Fruit fly (Drosophila melanogaster) whole organism, embryonic: Measurements from ENCODE around the gene CG14234.

Experiments used
- B-H1 ChIP-seq: fragments of 200-800 bp; sonication (Bioruptor generic); IDR thresholded peaks from 3 replicates; pipeline ENCODE4 v1.3.6; 2022; ENCODE audit warnings: missing biosample characterization, missing genetic modification characterization
- B-H2 ChIP-seq: fragments of 200-800 bp; sonication (Bioruptor generic); optimal IDR thresholded peaks from 2 replicates; lab custom pipeline; 2018; ENCODE audit warnings: missing biosample characterization, mild to moderate bottlenecking, missing genetic modification characterization
- CG11093 ChIP-seq: fragments of 200-800 bp; sonication (Bioruptor generic); IDR thresholded peaks from 3 replicates; pipeline ENCODE4 v1.3.6; 2022; ENCODE audit warnings: missing biosample characterization, missing genetic modification characterization
- CG11723 ChIP-seq: fragments of 200-800 bp; sonication (Bioruptor generic); optimal IDR thresholded peaks from 2 replicates; lab custom pipeline; 2017; ENCODE audit warnings: missing biosample characterization, mild to moderate bottlenecking, missing genetic modification characterization
- CG12104 ChIP-seq: fragments of 200-800 bp; sonication (Bioruptor generic); optimal IDR thresholded peaks from 3 replicates; lab custom pipeline; 2016; ENCODE audit warnings: missing biosample characterization, missing genetic modification characterization
- CG13775 ChIP-seq: fragments of 200-800 bp; sonication (Bioruptor generic); optimal IDR thresholded peaks from 3 replicates; lab custom pipeline; 2017; ENCODE audit warnings: missing biosample characterization, mild to moderate bottlenecking, missing genetic modification characterization
- CG14441 ChIP-seq: fragments of 200-800 bp; sonication (Bioruptor generic); IDR thresholded peaks from 2 replicates; pipeline ENCODE4 v1.3.6; 2022; ENCODE audit warnings: missing biosample characterization, missing genetic modification characterization
- CG14710 ChIP-seq: fragments of 200-800 bp; sonication (Bioruptor generic); optimal IDR thresholded peaks from 3 replicates; lab custom pipeline; 2019; ENCODE audit warnings: missing biosample characterization, mild to moderate bottlenecking, missing genetic modification characterization, moderate library complexity
- CG15601 ChIP-seq: fragments of 200-800 bp; sonication (Bioruptor generic); optimal IDR thresholded peaks from 3 replicates; lab custom pipeline; 2019; ENCODE audit warnings: missing biosample characterization, mild to moderate bottlenecking, missing genetic modification characterization, moderate library complexity
- CG1647 ChIP-seq: fragments of 200-800 bp; sonication (Bioruptor generic); optimal IDR thresholded peaks from 3 replicates; lab custom pipeline; 2016; ENCODE audit warnings: missing biosample characterization, missing genetic modification characterization
- CG17359 ChIP-seq: fragments of 200-800 bp; sonication (Bioruptor generic); optimal IDR thresholded peaks from 3 replicates; lab custom pipeline; 2018; ENCODE audit warnings: missing biosample characterization, mild to moderate bottlenecking, missing genetic modification characterization, moderate library complexity
- CG1792 ChIP-seq: fragments of 200-800 bp; sonication (Bioruptor generic); optimal IDR thresholded peaks from 2 replicates; lab custom pipeline; 2016; ENCODE audit warnings: missing biosample characterization, missing genetic modification characterization
- CG30020 ChIP-seq: fragments of 200-800 bp; optimal IDR thresholded peaks from 2 replicates; lab custom pipeline; 2019; ENCODE audit warnings: missing biosample characterization, mild to moderate bottlenecking, missing genetic modification characterization, moderate library complexity
- CG31224 ChIP-seq: fragments of 200-800 bp; sonication (Bioruptor generic); IDR thresholded peaks from 2 replicates; pipeline ENCODE4 v1.3.6; 2022; ENCODE audit warnings: missing biosample characterization, missing genetic modification characterization
- CG33213 ChIP-seq: fragments of 200-800 bp; sonication (Bioruptor generic); optimal IDR thresholded peaks from 3 replicates; lab custom pipeline; 2016; ENCODE audit warnings: missing biosample characterization, missing genetic modification characterization
- CG34224 ChIP-seq: fragments of 200-800 bp; sonication (Bioruptor generic); IDR thresholded peaks from 3 replicates; pipeline ENCODE4 v1.3.6; 2022; ENCODE audit warnings: missing biosample characterization, missing genetic modification characterization; ENCODE audit not compliant: partially characterized antibody
- CG4360 ChIP-seq: fragments of 200-800 bp; sonication (Bioruptor generic); IDR thresholded peaks from 2 replicates; pipeline ENCODE4 v1.3.6; 2022; ENCODE audit warnings: missing biosample characterization, missing genetic modification characterization
- CG43689 ChIP-seq: fragments of 200-800 bp; sonication (Bioruptor generic); IDR thresholded peaks from 2 replicates; pipeline ENCODE4 v1.3.6; 2022; ENCODE audit warnings: missing biosample characterization, missing genetic modification characterization
- CG6765 ChIP-seq: fragments of 200-800 bp; sonication (Bioruptor generic); optimal IDR thresholded peaks from 3 replicates; lab custom pipeline; 2017; ENCODE audit warnings: missing biosample characterization, mild to moderate bottlenecking, missing genetic modification characterization
- CG7357 ChIP-seq: fragments of 200-800 bp; sonication (Bioruptor generic); IDR thresholded peaks from 3 replicates; pipeline ENCODE4 v1.3.6; 2022; ENCODE audit warnings: missing biosample characterization, missing genetic modification characterization
- CG7786 ChIP-seq: fragments of 200-800 bp; sonication (Bioruptor generic); optimal IDR thresholded peaks from 2 replicates; lab custom pipeline; 2016; ENCODE audit warnings: missing biosample characterization, missing genetic modification characterization
- D ChIP-seq, 2 experiments: fragments of 200-800 bp in 1 of 2; fragments of >200 bp in 1 of 2; sonication (Bioruptor generic) in 1 of 2; optimal IDR thresholded peaks; 2 replicates in 1 of 2; 3 replicates in 1 of 2; lab custom pipeline; 2017; ENCODE audit warnings: mild to moderate bottlenecking in 1 of 2, missing biosample characterization in 1 of 2, missing genetic modification characterization in 1 of 2, missing genetic modification reagents in 1 of 2
- Dbx ChIP-seq: fragments of 200-800 bp; sonication (Bioruptor generic); IDR thresholded peaks from 3 replicates; pipeline ENCODE4 v1.3.6; 2022; ENCODE audit warnings: missing biosample characterization, missing genetic modification characterization
- Deaf1 ChIP-seq: fragments of 200-800 bp; optimal IDR thresholded peaks from 3 replicates; lab custom pipeline; 2019; ENCODE audit warnings: missing biosample characterization, mild to moderate bottlenecking, missing genetic modification characterization, moderate library complexity
- Doc3 ChIP-seq: fragments of 200-800 bp; sonication (Bioruptor generic); IDR thresholded peaks from 3 replicates; pipeline ENCODE4 v1.3.6; 2022; ENCODE audit warnings: missing biosample characterization, missing genetic modification characterization; ENCODE audit not compliant: partially characterized antibody
- Dp ChIP-seq: fragments of 200-800 bp; sonication (Bioruptor generic); optimal IDR thresholded peaks from 2 replicates; lab custom pipeline; 2018; ENCODE audit warnings: missing biosample characterization, mild to moderate bottlenecking, missing genetic modification characterization, moderate library complexity
- Drgx ChIP-seq: fragments of 200-800 bp; sonication (Bioruptor generic); IDR thresholded peaks from 2 replicates; pipeline ENCODE4 v1.3.6; 2022; ENCODE audit warnings: missing biosample characterization, missing genetic modification characterization
- ERR ChIP-seq: fragments of 200-800 bp; sonication (Bioruptor generic); optimal IDR thresholded peaks from 2 replicates; lab custom pipeline; 2016; ENCODE audit warnings: missing biosample characterization, missing genetic modification characterization
- Eip74EF ChIP-seq, 2 experiments: fragments of 200-800 bp in 1 of 2; fragments of >200 bp in 1 of 2; sonication (Bioruptor generic) in 1 of 2; optimal IDR thresholded peaks; 2 replicates each; lab custom pipeline; 2017 to 2019; ENCODE audit warnings: missing biosample characterization in 2 of 2, missing genetic modification characterization in 2 of 2, mild to moderate bottlenecking in 1 of 2, moderate library complexity in 1 of 2
- Fer3 ChIP-seq: fragments of 200-800 bp; sonication (Bioruptor generic); optimal IDR thresholded peaks from 2 replicates; lab custom pipeline; 2018; ENCODE audit warnings: missing biosample characterization, mild to moderate bottlenecking, missing genetic modification characterization, moderate library complexity
- H15 ChIP-seq: fragments of 200-800 bp; sonication (Bioruptor generic); IDR thresholded peaks from 3 replicates; pipeline ENCODE4 v1.3.6; 2022; ENCODE audit warnings: missing biosample characterization, missing genetic modification characterization
- Hr78 ChIP-seq, 2 experiments: fragments of 200-800 bp in 1 of 2; fragments of >200 bp in 1 of 2; sonication (Bioruptor generic) in 1 of 2; optimal IDR thresholded peaks; 2 replicates each; lab custom pipeline; 2017 to 2019; ENCODE audit warnings: missing biosample characterization in 2 of 2, missing genetic modification characterization in 2 of 2, mild to moderate bottlenecking in 1 of 2, moderate library complexity in 1 of 2
- MESR4 ChIP-seq: fragments of 200-800 bp; sonication (Bioruptor generic); optimal IDR thresholded peaks from 2 replicates; lab custom pipeline; 2018; ENCODE audit warnings: missing biosample characterization, mild to moderate bottlenecking, missing genetic modification characterization, moderate library complexity
- Sin3A ChIP-seq: fragments of >200 bp; optimal IDR thresholded peaks from 2 replicates; lab custom pipeline; 2018
- Sry-β ChIP-seq: fragments of 200-800 bp; sonication (Bioruptor generic); optimal IDR thresholded peaks from 2 replicates; lab custom pipeline; 2018; ENCODE audit warnings: missing biosample characterization, mild to moderate bottlenecking, missing genetic modification characterization, moderate library complexity
- Taf1 ChIP-seq: fragments of 200-800 bp; sonication (Bioruptor generic); IDR thresholded peaks from 2 replicates; pipeline ENCODE4 v1.3.6; 2022; ENCODE audit warnings: missing biosample characterization, missing genetic modification characterization
- al ChIP-seq: fragments of 200-800 bp; sonication (Bioruptor generic); IDR thresholded peaks from 2 replicates; pipeline ENCODE4 v1.3.6; 2022; ENCODE audit warnings: missing biosample characterization, missing genetic modification characterization
- ara ChIP-seq: fragments of 200-800 bp; sonication (Bioruptor generic); IDR thresholded peaks from 2 replicates; pipeline ENCODE4 v1.3.6; 2022; ENCODE audit warnings: missing biosample characterization, missing genetic modification characterization
- crc ChIP-seq: fragments of 200-800 bp; sonication (Bioruptor generic); optimal IDR thresholded peaks from 2 replicates; lab custom pipeline; 2016; ENCODE audit warnings: missing biosample characterization, missing genetic modification characterization
- ftz-f1 ChIP-seq: fragments of 200-800 bp; sonication (Bioruptor generic); optimal IDR thresholded peaks from 2 replicates; lab custom pipeline; 2016; ENCODE audit warnings: missing biosample characterization, missing genetic modification characterization
- insv ChIP-seq, 2 experiments: fragments of 200-800 bp; sonication (Bioruptor generic); optimal IDR thresholded peaks; 3 replicates each; lab custom pipeline; 2016 to 2018; ENCODE audit warnings: missing biosample characterization in 2 of 2, missing genetic modification characterization in 2 of 2
- kay ChIP-seq: fragments of 200-800 bp; sonication (Bioruptor generic); optimal IDR thresholded peaks from 2 replicates; lab custom pipeline; 2016; ENCODE audit warnings: missing biosample characterization, missing genetic modification characterization
- ken ChIP-seq: fragments of 200-800 bp; sonication (Bioruptor generic); IDR thresholded peaks from 3 replicates; pipeline ENCODE4 v1.3.6; 2022; ENCODE audit warnings: missing biosample characterization, missing genetic modification characterization
- nerfin-2 ChIP-seq: fragments of 200-800 bp; sonication (Bioruptor generic); IDR thresholded peaks from 2 replicates; pipeline ENCODE4 v1.3.6; 2022; ENCODE audit warnings: missing biosample characterization, missing genetic modification characterization; ENCODE audit not compliant: partially characterized antibody
- phol ChIP-seq: fragments of 200-800 bp; sonication (Bioruptor generic); optimal IDR thresholded peaks from 3 replicates; lab custom pipeline; 2018; ENCODE audit warnings: missing biosample characterization, mild to moderate bottlenecking, missing genetic modification characterization, moderate library complexity
- sens-2 ChIP-seq: fragments of 200-800 bp; sonication (Bioruptor generic); IDR thresholded peaks from 2 replicates; pipeline ENCODE4 v1.3.6; 2022; ENCODE audit warnings: missing biosample characterization, missing genetic modification characterization
- sim ChIP-seq: fragments of 200-800 bp; sonication (Bioruptor generic); IDR thresholded peaks from 2 replicates; pipeline ENCODE4 v1.3.6; 2022; ENCODE audit warnings: missing biosample characterization, missing genetic modification characterization
- ssp ChIP-seq: fragments of 200-800 bp; sonication (Bioruptor generic); IDR thresholded peaks from 2 replicates; pipeline ENCODE4 v1.3.6; 2022; ENCODE audit warnings: missing biosample characterization, missing genetic modification characterization
- unpg ChIP-seq: fragments of 200-800 bp; sonication (Bioruptor generic); optimal IDR thresholded peaks from 3 replicates; lab custom pipeline; 2018; ENCODE audit warnings: missing biosample characterization, mild to moderate bottlenecking, missing genetic modification characterization, moderate library complexity
- wdn ChIP-seq: fragments of 200-800 bp; sonication (Bioruptor generic); IDR thresholded peaks from 2 replicates; pipeline ENCODE4 v1.3.6; 2022; ENCODE audit warnings: missing biosample characterization, missing genetic modification characterization
- wor ChIP-seq: fragments of 200-800 bp; sonication (Bioruptor generic); IDR thresholded peaks from 2 replicates; pipeline ENCODE4 v1.3.6; 2022; ENCODE audit warnings: missing biosample characterization, missing genetic modification characterization
- zfh2 ChIP-seq: fragments of 200-800 bp; sonication (Bioruptor generic); optimal IDR thresholded peaks from 2 replicates; lab custom pipeline; 2016; ENCODE audit warnings: missing biosample characterization, missing genetic modification characterization

Gene CG14234

dm6 chrX:19704083-19704482 lies 31.3 kb upstream of the CG14234 start, which contains the start of the genes CG14230 and CG14232 (continued):
- TF ChIP-seq Hr78 (GFP tag; optimal IDR thresholded peaks at IDR 0.05; lab: Kevin White, UChicago), result no peak
- TF ChIP-seq CG34224, result peak; percentile 56; the same call in 2 of the 3 replicates
- TF ChIP-seq CG12104 (GFP tag; lab: Kevin White, UChicago), result no peak
- TF ChIP-seq crc (GFP tag; lab: Kevin White, UChicago), result no peak
- TF ChIP-seq Sry-β (GFP tag; lab: Kevin White, UChicago), result no peak
- TF ChIP-seq Doc3 (GFP tag; lab: Robert Waterston, UW), result no peak
- peak; percentile 6 for TF ChIP-seq zfh2 (GFP tag; lab: Kevin White, UChicago)
- no peak for TF ChIP-seq CG6765 (GFP tag; lab: Kevin White, UChicago)
- TF ChIP-seq Drgx, result no peak
- no peak for TF ChIP-seq sens-2
- TF ChIP-seq Taf1 (GFP tag; lab: Robert Waterston, UW), result no peak
- no peak for TF ChIP-seq CG4360 (GFP tag; lab: Robert Waterston, UW)
- TF ChIP-seq CG7786 (GFP tag; lab: Kevin White, UChicago), result no peak
- TF ChIP-seq ken (GFP tag; lab: Robert Waterston, UW), result no peak
- no peak for TF ChIP-seq ssp (GFP tag; lab: Robert Waterston, UW)
- TF ChIP-seq CG11093 (GFP tag; lab: Robert Waterston, UW), result no peak
- TF ChIP-seq al (GFP tag; lab: Robert Waterston, UW), result no peak
- no peak for TF ChIP-seq CG1647 (GFP tag; lab: Kevin White, UChicago)
- TF ChIP-seq ara (GFP tag; lab: Robert Waterston, UW), result no peak
- no peak for TF ChIP-seq unpg
- TF ChIP-seq CG1792, result no peak
- TF ChIP-seq CG7357 (GFP tag; lab: Robert Waterston, UW), result no peak
- no peak for TF ChIP-seq CG43689 (GFP tag; lab: Robert Waterston, UW)
- no peak for TF ChIP-seq CG31224 (GFP tag; lab: Robert Waterston, UW)
- no peak for TF ChIP-seq CG14441
- no peak for TF ChIP-seq sim
- TF ChIP-seq CG11723, result no peak
- TF ChIP-seq insv (GFP tag; optimal IDR thresholded peaks at IDR 0.05; lab: Kevin White, UChicago), result no peak
- no peak for TF ChIP-seq CG17359 (tag; lab: Kevin White, UChicago)
- TF ChIP-seq H15 (GFP tag; lab: Robert Waterston, UW), result no peak
- TF ChIP-seq CG33213 (GFP tag; lab: Kevin White, UChicago), result peak; percentile 16
- no peak for TF ChIP-seq wor (GFP tag; lab: Robert Waterston, UW)
- TF ChIP-seq CG13775, result no peak
- TF ChIP-seq Dbx (GFP tag; lab: Robert Waterston, UW), result no peak
- no peak for TF ChIP-seq Deaf1 (tag; lab: Kevin White, UChicago)
- peak; percentile 24 for TF ChIP-seq phol (tag; lab: Kevin White, UChicago)
- TF ChIP-seq wdn (GFP tag; lab: Robert Waterston, UW), result no peak
- TF ChIP-seq CG30020 (tag; lab: Kevin White, UChicago), result peak; percentile 47
- TF ChIP-seq B-H1 (GFP tag; lab: Robert Waterston, UW), result no peak
- TF ChIP-seq B-H2 (GFP tag; lab: Kevin White, UChicago), result no peak
- TF ChIP-seq ERR (GFP tag; lab: Kevin White, UChicago), result no peak
- TF ChIP-seq MESR4 (GFP tag; lab: Kevin White, UChicago), result peak; percentile 73
- no peak for TF ChIP-seq CG15601
- TF ChIP-seq nerfin-2 (GFP tag; lab: Robert Waterston, UW), result no peak
- TF ChIP-seq D (optimal IDR thresholded peaks at IDR 0.05; lab: Kevin White, UChicago), result no peak
- no peak for TF ChIP-seq D (GFP tag; optimal IDR thresholded peaks at IDR 0.05; lab: Kevin White, UChicago)
- TF ChIP-seq ftz-f1, result no peak
- TF ChIP-seq Dp (GFP tag; lab: Kevin White, UChicago), result peak; percentile 34
- no peak for TF ChIP-seq Eip74EF (GFP tag; optimal IDR thresholded peaks at IDR 0.05; lab: Kevin White, UChicago)
- no peak for TF ChIP-seq Fer3
- TF ChIP-seq kay (GFP tag; lab: Kevin White, UChicago), result no peak
- TF ChIP-seq Sin3A (lab: Kevin White, UChicago), result peak; percentile 84
- peak; percentile 62 for TF ChIP-seq CG14710 (tag; lab: Kevin White, UChicago)
